Fruit fly (Drosophila melanogaster): Measurements from ENCODE around the gene CG42813.
A peak's percentile ranks its signal among the peaks of the same experiment; 100 is the strongest.

CG42813 gene

dm6 chr3R:27273118-27274062, 45.0 kb upstream of the CG42813 start, which contains the start of gene CG5934 (continued):
- peak; percentile 62 for TF ChIP-seq CG3847 (GFP tag; IDR thresholded peaks at IDR 0.05)
- TF ChIP-seq CoRest (tag; optimal IDR thresholded peaks at IDR 0.05) = peak; percentile 50
- peak; percentile 32; the same call in 1 of the 2 replicates for TF ChIP-seq Ptx1 (GFP tag; IDR thresholded peaks at IDR 0.05)
- TF ChIP-seq CG6654 (GFP tag; optimal IDR thresholded peaks at IDR 0.05) = no peak
- no peak for TF ChIP-seq gcm2 (GFP tag; optimal IDR thresholded peaks at IDR 0.05)
- no peak for TF ChIP-seq sna (GFP tag; IDR thresholded peaks at IDR 0.05; ENCODE audit: partially characterized antibody)
- no peak for TF ChIP-seq Ada2b (GFP tag; IDR thresholded peaks at IDR 0.05)
- TF ChIP-seq CG6791 (GFP tag; IDR thresholded peaks at IDR 0.05; ENCODE audit: partially characterized antibody) = no peak
- TF ChIP-seq lov (optimal IDR thresholded peaks at IDR 0.05) = no peak
- no peak for TF ChIP-seq lov (GFP tag; IDR thresholded peaks at IDR 0.05)
- TF ChIP-seq chif (GFP tag; optimal IDR thresholded peaks at IDR 0.05) = no peak
- TF ChIP-seq pita (GFP tag; optimal IDR thresholded peaks at IDR 0.05) = no peak
- no peak for TF ChIP-seq wor (GFP tag; IDR thresholded peaks at IDR 0.05)
- no peak for TF ChIP-seq Xrp1 (GFP tag; IDR thresholded peaks at IDR 0.05)
- TF ChIP-seq Hr3 (GFP tag; optimal IDR thresholded peaks at IDR 0.05) = peak; percentile 22
- TF ChIP-seq HmgZ (tag; optimal IDR thresholded peaks at IDR 0.05) = peak; percentile 27
- TF ChIP-seq Med (GFP tag) = peak; percentile 88
- no peak for TF ChIP-seq h (optimal IDR thresholded peaks at IDR 0.05)
- TF ChIP-seq tgo (GFP tag; IDR thresholded peaks at IDR 0.05) = no peak
- TF ChIP-seq CG16813 (GFP tag; IDR thresholded peaks at IDR 0.05; ENCODE audit: partially characterized antibody) = 0 out of 3 replicates have a peak, but pooled peaks have one; percentile 20
- TF ChIP-seq zfh1 (GFP tag; IDR thresholded peaks at IDR 0.05) = peak; percentile 18; the same call in 1 of the 3 replicates
- TF ChIP-seq CG4707 (GFP tag; optimal IDR thresholded peaks at IDR 0.05) = no peak
- no peak for TF ChIP-seq CG4730 (GFP tag; IDR thresholded peaks at IDR 0.05)
- TF ChIP-seq CG13123 (GFP tag; optimal IDR thresholded peaks at IDR 0.05) = no peak
- no peak for TF ChIP-seq HHEX (GFP tag; optimal IDR thresholded peaks at IDR 0.05)
- peak; percentile 59 for TF ChIP-seq pzg (GFP tag; optimal IDR thresholded peaks at IDR 0.05)
- TF ChIP-seq vnd (GFP tag; IDR thresholded peaks at IDR 0.05; ENCODE audit: partially characterized antibody) = no peak
- TF ChIP-seq jigr1 (GFP tag; IDR thresholded peaks at IDR 0.05) = no peak
- TF ChIP-seq grn (GFP tag; optimal IDR thresholded peaks at IDR 0.05) = peak; percentile 20
- no peak for TF ChIP-seq aop (GFP tag; IDR thresholded peaks at IDR 0.05)
- no peak for TF ChIP-seq CG15011 (GFP tag; optimal IDR thresholded peaks at IDR 0.05)
- no peak for TF ChIP-seq gt (GFP tag; IDR thresholded peaks at IDR 0.05)
- no peak for TF ChIP-seq bbx (GFP tag; IDR thresholded peaks at IDR 0.05; ENCODE audit: partially characterized antibody)
- TF ChIP-seq slp2 (GFP tag; optimal IDR thresholded peaks at IDR 0.05) = peak; percentile 33
- no peak for TF ChIP-seq Nf-YB (GFP tag; optimal IDR thresholded peaks at IDR 0.05)
- peak; percentile 42 for TF ChIP-seq Sry-δ (GFP tag; optimal IDR thresholded peaks at IDR 0.05)
- TF ChIP-seq D19A (tag; optimal IDR thresholded peaks at IDR 0.05) = no peak
- no peak for TF ChIP-seq danr (GFP tag; IDR thresholded peaks at IDR 0.05)
- TF ChIP-seq ranshi (GFP tag; IDR thresholded peaks at IDR 0.05) = no peak
- no peak for TF ChIP-seq CG15696 (tag; optimal IDR thresholded peaks at IDR 0.05)
- no peak for TF ChIP-seq CG10565 (GFP tag; optimal IDR thresholded peaks at IDR 0.05)
- TF ChIP-seq Sox102F (GFP tag; optimal IDR thresholded peaks at IDR 0.05) = no peak
- TF ChIP-seq disco-r (GFP tag; optimal IDR thresholded peaks at IDR 0.05) = no peak
- no peak for TF ChIP-seq CG4424 (GFP tag; optimal IDR thresholded peaks at IDR 0.05)
- no peak for TF ChIP-seq CG10209 (GFP tag; optimal IDR thresholded peaks at IDR 0.05)
- TF ChIP-seq Nf-YC (tag; optimal IDR thresholded peaks at IDR 0.05) = peak; percentile 5
- TF ChIP-seq CG17829 (tag; optimal IDR thresholded peaks at IDR 0.05) = no peak
- no peak for TF ChIP-seq slou (GFP tag; optimal IDR thresholded peaks at IDR 0.05)
- no peak for TF ChIP-seq CG1024 (GFP tag; IDR thresholded peaks at IDR 0.05)
- TF ChIP-seq ara (GFP tag; IDR thresholded peaks at IDR 0.05) = no peak
